Fruit fly (Drosophila melanogaster): ENCODE data around the gene CG3164.

The CG3164 gene

dm6 chr2L:155215-155712 lies 24.7 kb upstream of the CG3164 start, which contains the start of gene Pus10 (continued):
- TF ChIP-seq BEAF-32 (GFP tag; optimal IDR thresholded peaks at IDR 0.05) (peak; percentile 23), CG30020 (tag; optimal IDR thresholded peaks at IDR 0.05) (no peak), sna (GFP tag; IDR thresholded peaks at IDR 0.05; ENCODE audit: partially characterized antibody) (no peak), Awh (GFP tag; IDR thresholded peaks at IDR 0.05) (no peak), luna (GFP tag; optimal IDR thresholded peaks at IDR 0.05) (no peak), CG2116 (GFP tag; optimal IDR thresholded peaks at IDR 0.05) (peak; percentile 39), CG10267 (tag; optimal IDR thresholded peaks at IDR 0.05) (peak; percentile 95), Jarid2 (GFP tag; optimal IDR thresholded peaks at IDR 0.05) (no peak), danr (GFP tag; IDR thresholded peaks at IDR 0.05) (no peak), CG6854 (GFP tag; optimal IDR thresholded peaks at IDR 0.05) (no peak), emc (GFP tag; optimal IDR thresholded peaks at IDR 0.05) (no peak), B-H2 (GFP tag; optimal IDR thresholded peaks at IDR 0.05) (peak; percentile 68), CG8478 (optimal IDR thresholded peaks at IDR 0.05) (no peak), nom (GFP tag; optimal IDR thresholded peaks at IDR 0.05) (peak; percentile 21), CG12769 (tag; optimal IDR thresholded peaks at IDR 0.05) (peak; percentile 4), schlank (tag; optimal IDR thresholded peaks at IDR 0.05) (no peak), dan (GFP tag; IDR thresholded peaks at IDR 0.05) (no peak), CG9609 (GFP tag; optimal IDR thresholded peaks at IDR 0.05) (no peak), CG9437 (GFP tag; optimal IDR thresholded peaks at IDR 0.05) (peak; percentile 16), zfh1 (GFP tag; IDR thresholded peaks at IDR 0.05) (no peak), amos (GFP tag; IDR thresholded peaks at IDR 0.05; ENCODE audit: partially characterized antibody) (no peak), Fer1 (GFP tag; optimal IDR thresholded peaks at IDR 0.05) (peak; percentile 29), kah (GFP tag; optimal IDR thresholded peaks at IDR 0.05) (no peak), E2f2 (GFP tag; IDR thresholded peaks at IDR 0.05) (no peak), NK7.1 (GFP tag; optimal IDR thresholded peaks at IDR 0.05) (no peak), CG8924 (tag; optimal IDR thresholded peaks at IDR 0.05) (peak; percentile 65), prd (optimal IDR thresholded peaks at IDR 0.05) (no peak), prd (GFP tag; IDR thresholded peaks at IDR 0.05) (no peak), CG8290 (GFP tag; optimal IDR thresholded peaks at IDR 0.05) (no peak), CG8290 (tag; optimal IDR thresholded peaks at IDR 0.05) (no peak), Oli (tag; optimal IDR thresholded peaks at IDR 0.05) (no peak), CG13296 (GFP tag; optimal IDR thresholded peaks at IDR 0.05) (peak; percentile 12), Eip74EF (GFP tag; optimal IDR thresholded peaks at IDR 0.05) (no peak), klu (GFP tag; IDR thresholded peaks at IDR 0.05) (no peak), B-H1 (GFP tag; IDR thresholded peaks at IDR 0.05) (no peak), CG3838 (GFP tag; optimal IDR thresholded peaks at IDR 0.05) (no peak), CG17186 (GFP tag; optimal IDR thresholded peaks at IDR 0.05) (no peak), Stat92E (GFP tag; optimal IDR thresholded peaks at IDR 0.05) (no peak), chn (GFP tag; optimal IDR thresholded peaks at IDR 0.05) (peak; percentile 47), onecut (GFP tag; IDR thresholded peaks at IDR 0.05) (peak; percentile 14; the same call in 1 of the 2 replicates), da (GFP tag; optimal IDR thresholded peaks at IDR 0.05) (no peak), YL-1 (GFP tag; optimal IDR thresholded peaks at IDR 0.05) (peak; percentile 55), cato (GFP tag; optimal IDR thresholded peaks at IDR 0.05; ENCODE audit: borderline replicate concordance) (no peak), CG4328 (GFP tag; optimal IDR thresholded peaks at IDR 0.05) (no peak), croc (GFP tag; conservative IDR thresholded peaks at IDR 0.05) (no peak), Sox102F (GFP tag; optimal IDR thresholded peaks at IDR 0.05) (no peak), CG12942 (GFP tag; optimal IDR thresholded peaks at IDR 0.05) (no peak), stwl (tag; optimal IDR thresholded peaks at IDR 0.05) (peak; percentile 64), CG32532 (GFP tag; IDR thresholded peaks at IDR 0.05) (no peak), CG6765 (GFP tag; optimal IDR thresholded peaks at IDR 0.05) (no peak), CrebB (tag; optimal IDR thresholded peaks at IDR 0.05) (peak; percentile 15)

All from whole organism, embryonic.